Worm (Caenorhabditis elegans): Measurements from ENCODE around the gene Y53F4B.9.

DNA sequence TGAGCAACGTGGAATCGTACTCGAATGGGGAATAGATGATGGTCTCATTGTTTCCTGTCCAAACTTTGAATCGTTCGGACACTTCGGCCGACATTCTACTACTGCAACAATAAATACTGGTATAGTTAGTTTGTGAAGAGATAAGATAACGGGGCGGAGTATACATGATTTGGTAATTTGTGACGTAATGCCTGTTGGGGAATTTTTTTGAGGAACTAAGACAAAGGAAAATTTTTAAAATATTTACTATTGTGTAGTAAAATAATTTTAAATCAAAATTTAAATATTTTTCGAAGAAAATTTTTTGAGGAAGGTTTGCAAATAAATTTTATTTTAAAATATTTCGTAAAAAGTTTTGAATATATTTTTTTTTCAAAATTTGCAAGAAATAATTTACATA, 46.2 kb downstream of the Y53F4B.9 start, which contains the start of gene elo-9:
- TF ChIP-seq ceh-13 (GFP tag; optimal IDR thresholded peaks at IDR 0.05) (no peak), ama-1 (optimal IDR thresholded peaks at IDR 0.05) (no peak), ceh-36 (tag; optimal IDR thresholded peaks at IDR 0.05) (no peak)

Measured in whole organism, early embryonic.